Worm (Caenorhabditis elegans): ENCODE results near the gene ift-74.

ce11 chrII:6712177-6712981 is 32.6 kb downstream of the ift-74 start, which contains the start of the genes dpy-10 and T14B4.19:
- TF ChIP-seq klf-2 (GFP tag; conservative IDR thresholded peaks at IDR 0.05) (no peak), flt-1 (GFP tag; IDR thresholded peaks at IDR 0.05) (no peak), cog-1 (tag; optimal IDR thresholded peaks at IDR 0.05) (no peak), tab-1 (GFP tag; IDR thresholded peaks at IDR 0.05) (no peak), ref-1 (GFP tag; conservative IDR thresholded peaks at IDR 0.05) (no peak)

All from whole organism, midembryonic.